Fruit fly (Drosophila melanogaster) whole organism, wandering third instar larva: ENCODE measurements around the gene CG7963.

Source experiments
- Abd-B ChIP-seq: fragments of >200 bp; optimal IDR thresholded peaks from 2 replicates; lab custom pipeline; 2017; ENCODE audit warnings: missing biosample characterization, missing genetic modification characterization
- CG32264 ChIP-seq: fragments of 200-800 bp; sonication (Bioruptor generic); optimal IDR thresholded peaks from 2 replicates; lab custom pipeline; 2016; ENCODE audit warnings: missing biosample characterization, missing genetic modification characterization
- CG9705 ChIP-seq: fragments of 200-800 bp; sonication (Bioruptor generic); optimal IDR thresholded peaks from 2 replicates; lab custom pipeline; 2018; ENCODE audit warnings: missing biosample characterization, mild to moderate bottlenecking, missing genetic modification characterization
- CrebA ChIP-seq: fragments of 200-800 bp; sonication (Bioruptor generic); optimal IDR thresholded peaks from 2 replicates; lab custom pipeline; 2016; ENCODE audit warnings: missing biosample characterization, mild to moderate bottlenecking, missing genetic modification characterization, borderline replicate concordance
- Dfd ChIP-seq: fragments of >200 bp; optimal IDR thresholded peaks from 2 replicates; lab custom pipeline; 2017; ENCODE audit warnings: missing biosample characterization, missing genetic modification characterization
- Dif ChIP-seq: fragments of 200-275, 200-300 bp; sonication (Bioruptor generic); optimal IDR thresholded peaks from 2 replicates; lab custom pipeline; 2018; ENCODE audit warnings: missing biosample characterization, missing genetic modification characterization; ENCODE audit not compliant: partially characterized antibody
- HLH106 ChIP-seq: fragments of 200-800 bp; optimal IDR thresholded peaks from 3 replicates; lab custom pipeline; 2019; ENCODE audit warnings: missing biosample characterization, mild to moderate bottlenecking, missing genetic modification characterization, moderate library complexity
- Hr78 ChIP-seq: fragments of >200 bp; optimal IDR thresholded peaks from 2 replicates; lab custom pipeline; 2017; ENCODE audit warnings: missing biosample characterization, missing genetic modification characterization
- Hr83 ChIP-seq: fragments of 200-300 bp; sonication (Bioruptor generic); optimal IDR thresholded peaks from 2 replicates; lab custom pipeline; 2016; ENCODE audit warnings: missing biosample characterization, mild to moderate bottlenecking, missing genetic modification characterization, moderate library complexity; ENCODE audit not compliant: poor library complexity, severe bottlenecking
- Jra ChIP-seq: sonication (Bioruptor generic); optimal IDR thresholded peaks from 2 replicates; lab custom pipeline; 2016; ENCODE audit warnings: missing biosample characterization, missing genetic modification characterization
- Mio ChIP-seq: sonication (Bioruptor generic); optimal IDR thresholded peaks from 2 replicates; lab custom pipeline; 2016; ENCODE audit warnings: missing biosample characterization, missing genetic modification characterization
- Myc ChIP-seq: fragments of >200 bp; optimal IDR thresholded peaks from 2 replicates; lab custom pipeline; 2017
- N ChIP-seq: fragments of >200 bp; optimal IDR thresholded peaks from 2 replicates; lab custom pipeline; 2018; ENCODE audit warnings: missing biosample characterization, missing external identifiers, missing genetic modification characterization
- OdsH ChIP-seq: fragments of 200-800 bp; sonication (Bioruptor generic); optimal IDR thresholded peaks from 2 replicates; lab custom pipeline; 2016; ENCODE audit warnings: missing biosample characterization, mild to moderate bottlenecking, missing genetic modification characterization
- Sp1 ChIP-seq: fragments of 200-800 bp; sonication (Bioruptor generic); optimal IDR thresholded peaks from 3 replicates; lab custom pipeline; 2019; ENCODE audit warnings: missing biosample characterization, mild to moderate bottlenecking, missing genetic modification characterization, moderate library complexity
- Vsx2 ChIP-seq: fragments of 200-300, 225-300 bp; sonication (Bioruptor generic); optimal IDR thresholded peaks from 2 replicates; lab custom pipeline; 2018; ENCODE audit warnings: missing biosample characterization, missing genetic modification characterization; ENCODE audit not compliant: partially characterized antibody
- ey ChIP-seq: fragments of 200-800 bp; sonication (Bioruptor generic); optimal IDR thresholded peaks from 2 replicates; lab custom pipeline; 2016; ENCODE audit warnings: missing biosample characterization, missing genetic modification characterization
- h ChIP-seq: fragments of 200-800 bp; sonication (Bioruptor generic); optimal IDR thresholded peaks from 3 replicates; lab custom pipeline; 2016; ENCODE audit warnings: missing biosample characterization, mild to moderate bottlenecking, missing genetic modification characterization
- lola ChIP-seq: fragments of >200 bp; optimal IDR thresholded peaks from 2 replicates; lab custom pipeline; 2017; ENCODE audit warnings: missing biosample characterization, missing genetic modification characterization
- pan ChIP-seq: fragments of >200 bp; optimal IDR thresholded peaks from 2 replicates; lab custom pipeline; 2017
- psq ChIP-seq: fragments of 200-800 bp; sonication (Bioruptor generic); optimal IDR thresholded peaks from 3 replicates; lab custom pipeline; 2017; ENCODE audit warnings: missing biosample characterization, mild to moderate bottlenecking, missing genetic modification characterization, moderate library complexity
- sage ChIP-seq: fragments of 200-800 bp; sonication (Bioruptor generic); optimal IDR thresholded peaks from 2 replicates; lab custom pipeline; 2016; ENCODE audit warnings: missing biosample characterization, mild to moderate bottlenecking, missing genetic modification characterization
- sv ChIP-seq: fragments of 200-800 bp; sonication (Bioruptor generic); optimal IDR thresholded peaks from 3 replicates; lab custom pipeline; 2016; ENCODE audit warnings: missing biosample characterization, missing genetic modification characterization
- tai ChIP-seq: sonication (Bioruptor generic); optimal IDR thresholded peaks from 2 replicates; lab custom pipeline; 2016; ENCODE audit warnings: missing biosample characterization, missing genetic modification characterization
- woc ChIP-seq: sonication (Bioruptor generic); optimal IDR thresholded peaks from 2 replicates; lab custom pipeline; 2016; ENCODE audit warnings: missing biosample characterization, mild to moderate bottlenecking, missing genetic modification characterization

The CG7963 gene

DNA sequence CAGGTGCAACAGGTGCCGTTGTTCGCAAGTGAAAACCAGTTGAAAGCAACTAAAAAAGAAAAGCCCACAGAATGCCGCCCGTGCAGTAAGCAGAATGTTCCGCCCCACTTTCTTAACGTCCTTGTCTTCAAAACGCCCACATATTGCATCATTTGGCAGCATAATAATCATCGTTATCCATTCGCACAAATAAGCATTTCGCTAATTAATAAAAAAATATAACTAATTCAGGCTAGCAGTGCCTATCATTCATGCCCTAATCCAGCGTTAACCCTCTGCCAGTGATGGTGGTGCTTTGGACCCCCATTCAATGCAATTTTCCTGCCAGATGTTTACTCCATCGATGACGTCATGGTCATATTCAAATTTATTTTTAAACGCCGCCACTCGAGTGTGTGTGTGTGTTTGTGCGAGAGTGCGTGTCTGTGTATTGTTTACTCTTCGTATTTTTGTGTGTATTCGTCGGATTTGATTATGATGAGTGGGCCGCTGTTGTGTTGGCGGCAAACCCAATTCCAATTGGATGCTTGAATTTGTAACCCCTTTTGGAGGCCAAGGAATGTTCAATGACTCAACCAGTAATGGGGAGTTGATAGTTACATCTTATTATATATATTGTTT is 5.1 kb upstream of the CG7963 start:
- TF ChIP-seq Dif (GFP tag; lab: Kevin White, UChicago) (no peak), N (GFP tag; lab: Kevin White, UChicago) (no peak), Hr83 (GFP tag; lab: Kevin White, UChicago) (peak; percentile 27), OdsH (GFP tag; lab: Kevin White, UChicago) (no peak), Hr78 (GFP tag; lab: Kevin White, UChicago) (no peak), Myc (no peak), Jra (GFP tag; lab: Kevin White, UChicago) (peak; percentile 33), tai (no peak), CG32264 (no peak), ey (GFP tag; lab: Kevin White, UChicago) (no peak)

DNA sequence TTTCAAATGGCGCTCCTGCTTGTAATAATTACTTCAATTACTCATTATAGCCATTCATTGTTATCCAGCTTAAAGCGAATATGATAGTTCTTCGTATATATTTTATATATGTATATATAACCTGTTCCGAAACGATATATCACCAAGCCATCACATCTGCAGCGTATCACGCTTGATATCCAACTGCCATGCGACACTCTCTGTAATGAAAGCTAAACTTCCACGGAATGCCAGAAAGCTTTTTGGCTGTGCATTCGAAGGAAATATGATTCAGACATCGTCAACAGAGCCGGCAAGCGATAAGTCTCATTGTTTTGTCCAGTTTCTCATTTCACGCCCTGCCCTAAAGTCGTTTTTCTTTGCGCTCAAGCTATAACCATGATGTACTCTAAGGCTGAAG is 4.6 kb upstream of the CG7963 start:
- no peak for TF ChIP-seq Vsx2 (GFP tag; lab: Kevin White, UChicago)
- no peak for TF ChIP-seq Myc
- peak; percentile 33 for TF ChIP-seq sage (GFP tag; lab: Kevin White, UChicago)
- TF ChIP-seq lola (GFP tag; lab: Kevin White, UChicago): no peak

DNA sequence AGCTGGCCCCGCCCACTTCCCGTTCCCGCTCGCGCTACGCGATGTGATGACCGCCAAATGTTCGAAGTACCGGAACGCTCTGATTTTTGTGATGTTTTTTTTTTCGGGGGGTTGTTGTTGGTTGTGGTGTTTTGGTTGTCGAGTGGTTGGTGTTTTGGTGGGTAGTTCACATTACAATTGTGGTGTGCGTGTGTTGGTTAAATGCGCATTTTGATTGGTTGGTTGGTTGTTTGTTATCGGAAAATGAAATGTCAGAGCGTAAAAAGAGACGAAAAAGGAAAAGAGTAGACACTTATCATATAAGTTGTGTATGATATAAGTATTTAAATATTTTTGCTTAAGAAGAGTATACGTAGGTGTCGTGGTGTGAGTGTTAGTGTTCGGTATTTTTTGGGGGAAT is 5.9 kb downstream of the CG7963 start:
- TF ChIP-seq h (GFP tag; lab: Kevin White, UChicago) (no peak), psq (GFP tag; lab: Kevin White, UChicago) (no peak), Vsx2 (GFP tag; lab: Kevin White, UChicago) (no peak), Sp1 (GFP tag; lab: Kevin White, UChicago) (no peak), CrebA (no peak), pan (lab: Kevin White, UChicago) (no peak), sv (GFP tag; lab: Kevin White, UChicago) (no peak)

DNA sequence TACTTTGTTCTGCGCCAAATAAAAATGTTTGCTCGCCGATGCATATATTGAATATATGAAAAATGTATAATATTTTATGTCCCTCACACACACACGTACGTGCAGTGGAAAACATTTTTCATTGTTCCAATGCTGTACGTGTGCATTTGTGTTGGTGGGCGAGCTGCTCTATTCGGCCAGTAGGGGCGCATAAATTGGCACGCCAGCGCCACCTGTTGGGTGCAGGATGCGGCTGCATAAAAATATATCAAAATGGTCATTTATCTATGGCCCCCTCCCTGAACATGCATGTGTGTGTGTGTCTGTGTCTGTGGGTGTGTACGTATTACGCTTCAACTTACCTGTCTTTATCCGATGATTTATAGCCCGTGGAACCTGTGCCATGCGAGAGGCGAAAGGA is 27.0 kb downstream of the CG7963 start:
- TF ChIP-seq Dfd (GFP tag; lab: Kevin White, UChicago): no peak
- no peak for TF ChIP-seq Sp1 (GFP tag; lab: Kevin White, UChicago)
- TF ChIP-seq Hr78 (GFP tag; lab: Kevin White, UChicago): no peak
- TF ChIP-seq CG9705 (GFP tag; lab: Kevin White, UChicago): no peak
- no peak for TF ChIP-seq h (GFP tag; lab: Kevin White, UChicago)
- TF ChIP-seq lola (GFP tag; lab: Kevin White, UChicago): no peak
- TF ChIP-seq sage (GFP tag; lab: Kevin White, UChicago): no peak
- no peak for TF ChIP-seq Mio
- TF ChIP-seq Jra (GFP tag; lab: Kevin White, UChicago): no peak
- TF ChIP-seq CG32264: no peak
- no peak for TF ChIP-seq Abd-B (GFP tag; lab: Kevin White, UChicago)
- no peak for TF ChIP-seq woc (GFP tag; lab: Kevin White, UChicago)
- TF ChIP-seq HLH106 (tag; lab: Kevin White, UChicago): no peak
- TF ChIP-seq, all 38 proteins: peak for 0
